Fruit fly (Drosophila melanogaster) whole organism, embryonic: ENCODE results near the gene pyd.
A peak's percentile ranks its signal among the peaks of the same experiment; 100 is the strongest.

Experiments
- Aef1 ChIP-seq: fragments of 200-800 bp; sonication (Bioruptor generic); IDR thresholded peaks from 3 replicates; pipeline ENCODE4 v1.3.6; 2022; ENCODE audit warnings: missing biosample characterization, missing genetic modification characterization
- BtbVII ChIP-seq: fragments of 200-800 bp; sonication (Bioruptor generic); optimal IDR thresholded peaks from 3 replicates; lab custom pipeline; 2017; ENCODE audit warnings: missing biosample characterization, mild to moderate bottlenecking, missing genetic modification characterization
- CG10654 ChIP-seq: fragments of 200-800 bp; sonication (Bioruptor generic); optimal IDR thresholded peaks from 2 replicates; lab custom pipeline; 2016; ENCODE audit warnings: missing biosample characterization, missing genetic modification characterization
- CG10959 ChIP-seq: fragments of 200-800 bp; sonication (Bioruptor generic); IDR thresholded peaks from 2 replicates; pipeline ENCODE4 v1.3.6; 2022; ENCODE audit warnings: missing biosample characterization, missing genetic modification characterization
- CG11504 ChIP-seq: fragments of 200-800 bp; sonication (Bioruptor generic); optimal IDR thresholded peaks from 3 replicates; lab custom pipeline; 2019; ENCODE audit warnings: missing biosample characterization, mild to moderate bottlenecking, missing genetic modification characterization, moderate library complexity
- CG11560 ChIP-seq: fragments of 200-800 bp; sonication (Bioruptor generic); IDR thresholded peaks from 3 replicates; pipeline ENCODE4 v1.3.6; 2022; ENCODE audit warnings: missing biosample characterization, missing genetic modification characterization
- CG11723 ChIP-seq: fragments of 200-800 bp; sonication (Bioruptor generic); optimal IDR thresholded peaks from 2 replicates; lab custom pipeline; 2017; ENCODE audit warnings: missing biosample characterization, mild to moderate bottlenecking, missing genetic modification characterization
- CG13624 ChIP-seq: fragments of 200-800 bp; sonication (Bioruptor generic); optimal IDR thresholded peaks from 2 replicates; lab custom pipeline; 2016; ENCODE audit warnings: missing biosample characterization, missing genetic modification characterization
- CG14710 ChIP-seq: fragments of 200-800 bp; sonication (Bioruptor generic); optimal IDR thresholded peaks from 3 replicates; lab custom pipeline; 2019; ENCODE audit warnings: missing biosample characterization, mild to moderate bottlenecking, missing genetic modification characterization, moderate library complexity
- CG1529 ChIP-seq: fragments of 200-800 bp; sonication (Bioruptor generic); optimal IDR thresholded peaks from 3 replicates; lab custom pipeline; 2018; ENCODE audit warnings: missing biosample characterization, missing genetic modification characterization
- CG17612 ChIP-seq: fragments of 200-800 bp; sonication (Bioruptor generic); IDR thresholded peaks from 2 replicates; pipeline ENCODE4 v1.3.6; 2022; ENCODE audit warnings: missing biosample characterization, missing genetic modification characterization
- CG18764 ChIP-seq: fragments of 200-800 bp; sonication (Bioruptor generic); optimal IDR thresholded peaks from 3 replicates; lab custom pipeline; 2016; ENCODE audit warnings: missing biosample characterization, missing genetic modification characterization
- CG2116 ChIP-seq: fragments of 200-800 bp; sonication (Bioruptor generic); optimal IDR thresholded peaks from 3 replicates; lab custom pipeline; 2018; ENCODE audit warnings: missing biosample characterization, mild to moderate bottlenecking, missing genetic modification characterization
- CG2129 ChIP-seq: fragments of 200-800 bp; sonication (Bioruptor generic); IDR thresholded peaks from 2 replicates; pipeline ENCODE4 v1.3.6; 2022; ENCODE audit warnings: missing biosample characterization, missing genetic modification characterization; ENCODE audit not compliant: partially characterized antibody
- CG5180 ChIP-seq: fragments of 200-800 bp; sonication (Bioruptor generic); optimal IDR thresholded peaks from 3 replicates; lab custom pipeline; 2017; ENCODE audit warnings: missing biosample characterization, missing genetic modification characterization, mild to moderate bottlenecking, moderate library complexity, missing genetic modification reagents
- CG6175 ChIP-seq: fragments of 200-800 bp; sonication (Bioruptor generic); IDR thresholded peaks from 3 replicates; pipeline ENCODE4 v1.3.6; 2022; ENCODE audit warnings: missing biosample characterization, missing genetic modification characterization
- CG6272 ChIP-seq: fragments of 200-800 bp; sonication (Bioruptor generic); IDR thresholded peaks from 2 replicates; pipeline ENCODE4 v1.3.6; 2022; ENCODE audit warnings: missing biosample characterization, missing genetic modification characterization
- CG7372 ChIP-seq: fragments of 200-800 bp; sonication (Bioruptor generic); IDR thresholded peaks from 2 replicates; pipeline ENCODE4 v1.3.6; 2022; ENCODE audit warnings: missing biosample characterization, missing genetic modification characterization
- Dad ChIP-seq: fragments of 200-800 bp; sonication (Bioruptor generic); optimal IDR thresholded peaks from 3 replicates; lab custom pipeline; 2016; ENCODE audit warnings: missing biosample characterization, missing genetic modification characterization
- Doc3 ChIP-seq: fragments of 200-800 bp; sonication (Bioruptor generic); IDR thresholded peaks from 3 replicates; pipeline ENCODE4 v1.3.6; 2022; ENCODE audit warnings: missing biosample characterization, missing genetic modification characterization; ENCODE audit not compliant: partially characterized antibody
- Ets97D ChIP-seq: fragments of 200-800 bp; sonication (Bioruptor generic); optimal IDR thresholded peaks from 3 replicates; lab custom pipeline; 2016; ENCODE audit warnings: missing biosample characterization, missing genetic modification characterization
- HmgZ ChIP-seq: fragments of 200-800 bp; sonication (Bioruptor generic); optimal IDR thresholded peaks from 2 replicates; lab custom pipeline; 2018; ENCODE audit warnings: missing biosample characterization, mild to moderate bottlenecking, missing genetic modification characterization
- Hr51 ChIP-seq, 2 experiments: fragments of 200-800 bp; sonication (Bioruptor generic); optimal IDR thresholded peaks; 2 replicates in 1 of 2; 3 replicates in 1 of 2; lab custom pipeline; 2016 to 2018; ENCODE audit warnings: missing biosample characterization in 2 of 2, missing genetic modification characterization in 2 of 2, mild to moderate bottlenecking in 1 of 2, moderate library complexity in 1 of 2
- Lhr ChIP-seq: fragments of 200-800 bp; sonication (Bioruptor generic); optimal IDR thresholded peaks from 3 replicates; lab custom pipeline; 2017; ENCODE audit warnings: mild to moderate bottlenecking, missing biosample characterization, missing genetic modification reagents, missing genetic modification characterization
- Mes4 ChIP-seq: fragments of 200-800 bp; sonication (Bioruptor generic); optimal IDR thresholded peaks from 2 replicates; lab custom pipeline; 2016; ENCODE audit warnings: missing biosample characterization, missing genetic modification characterization
- NC2β ChIP-seq: fragments of 200-800 bp; sonication (Bioruptor generic); optimal IDR thresholded peaks from 2 replicates; lab custom pipeline; 2016; ENCODE audit warnings: missing biosample characterization, missing genetic modification characterization
- Opbp ChIP-seq: fragments of 200-800 bp; sonication (Bioruptor generic); IDR thresholded peaks from 3 replicates; pipeline ENCODE4 v1.3.6; 2022; ENCODE audit warnings: missing biosample characterization, missing genetic modification characterization; ENCODE audit not compliant: partially characterized antibody
- Poxn ChIP-seq: fragments of 200-800 bp; sonication (Bioruptor generic); IDR thresholded peaks from 2 replicates; pipeline ENCODE4 v1.3.6; 2022; ENCODE audit warnings: missing biosample characterization, missing genetic modification characterization
- Rfx ChIP-seq: fragments of 200-800 bp; sonication (Bioruptor generic); IDR thresholded peaks from 2 replicates; pipeline ENCODE4 v1.3.6; 2022; ENCODE audit warnings: missing biosample characterization, missing genetic modification characterization
- Sry-β ChIP-seq: fragments of 200-800 bp; sonication (Bioruptor generic); optimal IDR thresholded peaks from 2 replicates; lab custom pipeline; 2018; ENCODE audit warnings: missing biosample characterization, mild to moderate bottlenecking, missing genetic modification characterization, moderate library complexity
- Ssrp ChIP-seq: fragments of 200-800 bp; sonication (Bioruptor generic); optimal IDR thresholded peaks from 2 replicates; lab custom pipeline; 2018; ENCODE audit warnings: missing biosample characterization, mild to moderate bottlenecking, missing genetic modification characterization, moderate library complexity
- ap ChIP-seq: fragments of 200-800 bp; sonication (Bioruptor generic); IDR thresholded peaks from 2 replicates; pipeline ENCODE4 v1.3.6; 2022; ENCODE audit warnings: missing biosample characterization, missing genetic modification characterization
- cato ChIP-seq: fragments of 200-800 bp; sonication (Bioruptor generic); optimal IDR thresholded peaks from 2 replicates; lab custom pipeline; 2016; ENCODE audit warnings: missing biosample characterization, missing genetic modification characterization, borderline replicate concordance
- chif ChIP-seq, 2 experiments: fragments of 200-800 bp; sonication (Bioruptor generic); optimal IDR thresholded peaks; 3 replicates each; lab custom pipeline; 2016; ENCODE audit warnings: missing biosample characterization in 2 of 2, missing genetic modification characterization in 2 of 2
- ci ChIP-seq: fragments of 200-800 bp; sonication (Bioruptor generic); IDR thresholded peaks from 3 replicates; pipeline ENCODE4 v1.3.6; 2022; ENCODE audit warnings: missing biosample characterization, missing genetic modification characterization
- croc ChIP-seq: fragments of 200-800 bp; sonication (Bioruptor generic); conservative IDR thresholded peaks from 3 replicates; pipeline ENCODE4 v1.3.6; 2022; ENCODE audit warnings: missing biosample characterization, missing genetic modification characterization
- da ChIP-seq: fragments of 200-800 bp; sonication (Bioruptor generic); optimal IDR thresholded peaks from 2 replicates; lab custom pipeline; 2016; ENCODE audit warnings: missing biosample characterization, missing genetic modification characterization
- fd96Cb ChIP-seq: fragments of 200-800 bp; sonication (Bioruptor generic); optimal IDR thresholded peaks from 2 replicates; lab custom pipeline; 2018; ENCODE audit warnings: missing biosample characterization, mild to moderate bottlenecking, missing genetic modification characterization, moderate library complexity
- h ChIP-seq: fragments of >200 bp; optimal IDR thresholded peaks from 2 replicates; lab custom pipeline; 2017
- jumu ChIP-seq: fragments of 200-800 bp; sonication (Bioruptor generic); optimal IDR thresholded peaks from 3 replicates; lab custom pipeline; 2016; ENCODE audit warnings: missing biosample characterization, missing genetic modification characterization
- mld ChIP-seq: fragments of 200-800 bp; sonication (Bioruptor generic); IDR thresholded peaks from 3 replicates; pipeline ENCODE4 v1.3.6; 2022; ENCODE audit warnings: missing biosample characterization, missing genetic modification characterization; ENCODE audit not compliant: partially characterized antibody
- p53 ChIP-seq: fragments of 200-800 bp; sonication (Bioruptor generic); optimal IDR thresholded peaks from 2 replicates; lab custom pipeline; 2016; ENCODE audit warnings: missing biosample characterization, missing genetic modification characterization
- pan ChIP-seq, 4 experiments: fragments of >200 bp in 3 of 4; fragments of 200-800 bp in 1 of 4; sonication (Bioruptor generic) in 1 of 4; optimal IDR thresholded peaks in 3 of 4; IDR thresholded peaks in 1 of 4; 2 replicates each; pipeline versions ENCODE4 v1.3.6 to Lab custom; 2017 to 2022; ENCODE audit warnings: missing biosample characterization in 2 of 4, missing genetic modification characterization in 2 of 4, mixed read lengths in 1 of 4
- peb ChIP-seq: fragments of 200-800 bp; sonication (Bioruptor generic); IDR thresholded peaks from 2 replicates; pipeline ENCODE4 v1.3.6; 2022; ENCODE audit warnings: missing biosample characterization, missing genetic modification characterization
- sim ChIP-seq: fragments of 200-800 bp; sonication (Bioruptor generic); IDR thresholded peaks from 2 replicates; pipeline ENCODE4 v1.3.6; 2022; ENCODE audit warnings: missing biosample characterization, missing genetic modification characterization
- slp2 ChIP-seq: fragments of 200-800 bp; sonication (Bioruptor generic); optimal IDR thresholded peaks from 2 replicates; lab custom pipeline; 2016; ENCODE audit warnings: missing biosample characterization, missing genetic modification characterization
- tin ChIP-seq: fragments of 200-800 bp; sonication (Bioruptor generic); optimal IDR thresholded peaks from 3 replicates; lab custom pipeline; 2016; ENCODE audit warnings: missing biosample characterization, missing genetic modification characterization
- trem ChIP-seq: fragments of 200-800 bp; optimal IDR thresholded peaks from 3 replicates; lab custom pipeline; 2019; ENCODE audit warnings: missing biosample characterization, mild to moderate bottlenecking, missing genetic modification characterization, moderate library complexity
- tx ChIP-seq: fragments of 200-800 bp; sonication (Bioruptor generic); optimal IDR thresholded peaks from 2 replicates; lab custom pipeline; 2016; ENCODE audit warnings: missing biosample characterization, missing genetic modification characterization
- vvl ChIP-seq: fragments of 200-800 bp; sonication (Bioruptor generic); IDR thresholded peaks from 2 replicates; pipeline ENCODE4 v1.3.6; 2022; ENCODE audit warnings: missing biosample characterization, missing genetic modification characterization
- zfh2 ChIP-seq: fragments of 200-800 bp; sonication (Bioruptor generic); optimal IDR thresholded peaks from 2 replicates; lab custom pipeline; 2016; ENCODE audit warnings: missing biosample characterization, missing genetic modification characterization

pyd gene

dm6 chr3R:8808518-8808921 is 123.2 kb downstream of the pyd start (continued):
- TF ChIP-seq Hr51 (GFP tag; optimal IDR thresholded peaks at IDR 0.05; lab: Kevin White, UChicago), result peak in 1 of 2 experiments; percentile 55
- TF ChIP-seq HmgZ (tag; lab: Kevin White, UChicago), result no peak
- no peak for TF ChIP-seq Poxn
- peak; percentile 59 for TF ChIP-seq CG10654
- peak; percentile 74 for TF ChIP-seq da
- TF ChIP-seq ap (GFP tag; lab: Robert Waterston, UW), result no peak
- peak; percentile 66 for TF ChIP-seq tin
- no peak for TF ChIP-seq CG7372 (GFP tag; lab: Robert Waterston, UW)
- TF ChIP-seq pan (optimal IDR thresholded peaks at IDR 0.05; lab: Kevin White, UChicago), result no peak
- peak in 1 of 2 experiments; percentile 67 for TF ChIP-seq pan (GFP tag; optimal IDR thresholded peaks at IDR 0.05 in 1 of 2, IDR thresholded peaks at IDR 0.05 in 1 of 2)
- no peak for TF ChIP-seq Ets97D (GFP tag; lab: Kevin White, UChicago)
- 0 out of 2 replicates have a peak, but pooled peaks have one; percentile 8 for TF ChIP-seq Rfx (GFP tag; lab: Robert Waterston, UW)
- peak; percentile 84 for TF ChIP-seq CG10959 (GFP tag; lab: Robert Waterston, UW)
- TF ChIP-seq Mes4 (GFP tag; lab: Kevin White, UChicago), result peak; percentile 49
- TF ChIP-seq jumu (GFP tag; lab: Kevin White, UChicago), result no peak
- no peak for TF ChIP-seq p53 (GFP tag; lab: Kevin White, UChicago)
- TF ChIP-seq h (lab: Kevin White, UChicago), result no peak
- peak; percentile 61 for TF ChIP-seq slp2 (GFP tag; lab: Kevin White, UChicago)
- TF ChIP-seq CG6175 (GFP tag; lab: Robert Waterston, UW), result no peak
- TF ChIP-seq CG18764, result peak; percentile 68
- TF ChIP-seq CG1529 (GFP tag; lab: Kevin White, UChicago), result peak; percentile 58
- peak; percentile 49 for TF ChIP-seq CG2116 (GFP tag; lab: Kevin White, UChicago)
- no peak for TF ChIP-seq Doc3 (GFP tag; lab: Robert Waterston, UW)
- TF ChIP-seq cato (GFP tag; lab: Kevin White, UChicago), result peak; percentile 49
- TF ChIP-seq sim (GFP tag; lab: Robert Waterston, UW), result no peak
- 0 out of 3 replicates have a peak, but pooled peaks have one; percentile 17 for TF ChIP-seq ci
- TF ChIP-seq croc (GFP tag; lab: Robert Waterston, UW), result peak; percentile 63
- peak; percentile 20 for TF ChIP-seq CG13624
- TF ChIP-seq CG5180 (GFP tag; lab: Kevin White, UChicago), result no peak
- TF ChIP-seq CG14710 (tag; lab: Kevin White, UChicago), result peak; percentile 95
- no peak for TF ChIP-seq CG17612
- no peak for TF ChIP-seq zfh2
- TF ChIP-seq tx, result peak; percentile 9
- no peak for TF ChIP-seq Opbp (GFP tag; lab: Robert Waterston, UW)
- peak; percentile 47; the same call in 1 of the 2 replicates for TF ChIP-seq peb (GFP tag; lab: Robert Waterston, UW)
- peak; percentile 27; the same call in 1 of the 2 replicates for TF ChIP-seq CG6272
- peak; percentile 76 for TF ChIP-seq fd96Cb (tag; lab: Kevin White, UChicago)
- peak; percentile 68 for TF ChIP-seq NC2β
- TF ChIP-seq CG11504, result peak; percentile 76
- peak; percentile 58 to 79 for TF ChIP-seq chif (GFP tag; optimal IDR thresholded peaks at IDR 0.05; lab: Kevin White, UChicago)
- no peak for TF ChIP-seq BtbVII
- TF ChIP-seq CG11723 (GFP tag; lab: Kevin White, UChicago), result peak; percentile 49
- peak; percentile 91 for TF ChIP-seq trem (tag; lab: Kevin White, UChicago)
- TF ChIP-seq vvl (GFP tag; lab: Robert Waterston, UW), result peak; percentile 72
- TF ChIP-seq CG11560, result no peak
- TF ChIP-seq Ssrp (tag; lab: Kevin White, UChicago), result peak; percentile 78
- no peak for TF ChIP-seq Dad (GFP tag; lab: Kevin White, UChicago)
- peak; percentile 38 for TF ChIP-seq Sry-β (GFP tag; lab: Kevin White, UChicago)
- TF ChIP-seq Aef1 (GFP tag; lab: Robert Waterston, UW), result no peak
- no peak for TF ChIP-seq CG2129
- peak; percentile 44 for TF ChIP-seq Lhr (GFP tag; lab: Kevin White, UChicago)
- no peak for TF ChIP-seq mld (GFP tag; lab: Robert Waterston, UW)
